Worm (Caenorhabditis elegans) whole organism, young adult: ENCODE data around the gene F14F7.4.

ENCODE experiments used
- F23B12.7 ChIP-seq: sonication (generic microtip); optimal IDR thresholded peaks from 2 replicates; lab custom pipeline; 2017; ENCODE audit warnings: missing genetic modification characterization, mild to moderate bottlenecking, missing compliant biosample characterization, antibody characterized with exemption, moderate library complexity; ENCODE audit not compliant: insufficient read depth
- F33H1.4 ChIP-seq: fragments of 200-800 bp; sonication (Bioruptor generic); IDR thresholded peaks from 2 replicates; pipeline ENCODE4 v1.3.6; 2022; ENCODE audit warnings: missing genetic modification reagents, missing genetic modification characterization, missing compliant biosample characterization
- F55B11.4 ChIP-seq: sonication (generic microtip); optimal IDR thresholded peaks from 2 replicates; lab custom pipeline; 2016; ENCODE audit warnings: missing compliant biosample characterization, missing genetic modification characterization, borderline replicate concordance; ENCODE audit not compliant: insufficient read depth
- Y53F4B.3 ChIP-seq: fragments of 200-800 bp; sonication (Bioruptor generic); IDR thresholded peaks from 2 replicates; pipeline ENCODE4 v1.3.6; 2022; ENCODE audit warnings: missing genetic modification reagents, missing genetic modification characterization, missing compliant biosample characterization
- athp-1 ChIP-seq: sonication (generic microtip); optimal IDR thresholded peaks from 2 replicates; lab custom pipeline; 2017; ENCODE audit warnings: mild to moderate bottlenecking, missing genetic modification characterization, missing compliant biosample characterization
- dpl-1 ChIP-seq: fragments of 150-350 bp; optimal IDR thresholded peaks from 2 replicates; lab custom pipeline; 2014; ENCODE audit warnings: missing biosample characterization, missing genetic modification reagents, missing genetic modification characterization
- mes-4 ChIP-seq: sonication (generic microtip); optimal IDR thresholded peaks from 2 replicates; lab custom pipeline; 2016; ENCODE audit warnings: missing genotype, missing genetic modification characterization, missing compliant biosample characterization
- nhr-120 ChIP-seq: fragments of 200-800 bp; sonication (Bioruptor generic); IDR thresholded peaks from 2 replicates; pipeline ENCODE4 v1.3.6; 2022; ENCODE audit warnings: missing genetic modification characterization, missing compliant biosample characterization
- snpc-4 ChIP-seq, 5 experiments: fragments of 150-350 bp in 1 of 5; sonication (generic microtip) in 4 of 5; optimal IDR thresholded peaks; 2 replicates each; lab custom pipeline; 2014 to 2018; ENCODE audit warnings: missing genetic modification characterization in 5 of 5, missing biosample characterization in 3 of 5, antibody characterized with exemption in 2 of 5, mild to moderate bottlenecking in 2 of 5, missing compliant biosample characterization in 2 of 5, missing genotype in 2 of 5, moderate library complexity in 2 of 5, missing genetic modification reagents in 1 of 5
- unc-62 ChIP-seq: fragments of 150-350 bp; optimal IDR thresholded peaks from 2 replicates; lab custom pipeline; 2014; ENCODE audit warnings: missing biosample characterization, missing genetic modification reagents, missing genetic modification characterization

- TF ChIP-seq F33H1.4 = no peak
- TF ChIP-seq F23B12.7 (tag; lab: Kevin White, UChicago) = no peak
- no peak for TF ChIP-seq F55B11.4 (tag; lab: Kevin White, UChicago)
- TF ChIP-seq mes-4 (tag; lab: Kevin White, UChicago) = no peak
- no peak for TF ChIP-seq athp-1
- no peak for TF ChIP-seq snpc-4 (GFP tag; optimal IDR thresholded peaks at IDR 0.05; lab: Kevin White, UChicago)
- TF ChIP-seq snpc-4 (tag; optimal IDR thresholded peaks at IDR 0.05; lab: Kevin White, UChicago) = no peak
- TF ChIP-seq dpl-1 (GFP tag; lab: Kevin White, UChicago) = no peak
- no peak for TF ChIP-seq nhr-120 (GFP tag; lab: Robert Waterston, UW)
- TF ChIP-seq unc-62 (GFP tag; lab: Kevin White, UChicago) = no peak
- TF ChIP-seq Y53F4B.3 = no peak
Measured at ce11 chrIII:12998252-12998651, 31.3 kb downstream of the F14F7.4 start.
